Fruit fly (Drosophila melanogaster): ENCODE measurements around the gene mge.

Gene mge

DNA sequence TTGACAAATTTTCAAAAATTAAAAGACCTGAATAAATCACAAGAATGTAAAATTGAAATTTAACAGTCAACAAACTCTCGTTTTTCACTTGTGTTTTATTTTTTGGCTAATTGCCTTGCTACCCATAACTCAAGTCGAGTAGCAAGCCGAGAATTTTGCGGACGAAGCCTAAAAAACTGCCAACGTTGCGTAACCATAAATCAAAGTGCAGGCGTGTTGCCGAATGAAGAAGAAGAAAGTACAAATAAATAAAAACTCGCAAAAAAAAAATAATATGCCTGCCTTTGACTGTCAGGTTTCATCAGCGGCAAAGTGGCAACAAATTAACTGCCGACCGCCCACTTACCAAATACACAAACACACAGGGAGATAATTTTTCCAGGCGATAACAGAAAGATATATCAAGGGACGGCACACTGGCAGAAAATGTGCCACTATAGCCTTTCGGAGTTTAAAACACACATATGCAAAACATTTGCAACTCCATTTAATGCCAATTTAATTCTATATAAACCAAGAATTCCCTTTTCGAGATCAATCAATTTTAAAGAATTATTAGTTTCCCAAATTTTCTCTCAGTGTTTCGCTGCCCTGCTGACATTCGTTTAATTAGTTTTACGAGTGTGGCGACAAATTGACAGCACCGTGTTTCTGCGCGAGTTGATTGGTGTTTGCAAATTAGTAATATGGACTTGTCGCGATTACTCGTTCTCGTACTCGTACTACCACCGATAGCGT is 18.6 kb upstream of the mge start (continued):
- TF ChIP-seq HmgZ (tag; optimal IDR thresholded peaks at IDR 0.05) (peak; percentile 95), CG4730 (GFP tag; IDR thresholded peaks at IDR 0.05) (peak; percentile 83), sens (GFP tag) (peak; percentile 95), Awh (GFP tag; IDR thresholded peaks at IDR 0.05) (peak; percentile 70), CG14710 (tag; optimal IDR thresholded peaks at IDR 0.05) (no peak), CG8281 (tag; optimal IDR thresholded peaks at IDR 0.05) (no peak), BtbVII (GFP tag; optimal IDR thresholded peaks at IDR 0.05) (peak; percentile 89), oc (tag; optimal IDR thresholded peaks at IDR 0.05) (no peak), otp (GFP tag; IDR thresholded peaks at IDR 0.05) (peak; percentile 77; the same call in 2 of the 3 replicates), CG14050 (GFP tag; IDR thresholded peaks at IDR 0.05) (peak; percentile 82), CG2712 (tag; optimal IDR thresholded peaks at IDR 0.05) (peak; percentile 68), CG30431 (GFP tag; optimal IDR thresholded peaks at IDR 0.05) (peak; percentile 62), CG2875 (GFP tag; optimal IDR thresholded peaks at IDR 0.05) (peak; percentile 25), nerfin-2 (GFP tag; IDR thresholded peaks at IDR 0.05; ENCODE audit: partially characterized antibody) (no peak), CG3065 (GFP tag; optimal IDR thresholded peaks at IDR 0.05) (peak; percentile 32), CG6813 (GFP tag; optimal IDR thresholded peaks at IDR 0.05) (peak; percentile 77), HmgD (GFP tag; optimal IDR thresholded peaks at IDR 0.05) (peak; percentile 18), row (GFP tag; IDR thresholded peaks at IDR 0.05) (peak; percentile 95), tio (GFP tag; optimal IDR thresholded peaks at IDR 0.05) (peak; percentile 79), Sry-δ (GFP tag; optimal IDR thresholded peaks at IDR 0.05) (peak; percentile 43), abd-A (tag; optimal IDR thresholded peaks at IDR 0.05) (peak; percentile 16), CG30020 (tag; optimal IDR thresholded peaks at IDR 0.05) (no peak), HLH54F (GFP tag; optimal IDR thresholded peaks at IDR 0.05) (peak; percentile 93), CG12659 (GFP tag; optimal IDR thresholded peaks at IDR 0.05) (peak; percentile 94), CG6683 (GFP tag; optimal IDR thresholded peaks at IDR 0.05) (peak; percentile 77), ems (GFP tag; optimal IDR thresholded peaks at IDR 0.05) (peak; percentile 73), sqz (GFP tag; optimal IDR thresholded peaks at IDR 0.05) (peak; percentile 47), CG11723 (GFP tag; optimal IDR thresholded peaks at IDR 0.05) (peak; percentile 73), CG10274 (GFP tag; optimal IDR thresholded peaks at IDR 0.05) (peak; percentile 65), rib (GFP tag; IDR thresholded peaks at IDR 0.05) (peak; percentile 94), Ets97D (GFP tag; optimal IDR thresholded peaks at IDR 0.05) (peak; percentile 55), CG16813 (GFP tag; IDR thresholded peaks at IDR 0.05; ENCODE audit: partially characterized antibody) (no peak), Eip74EF (GFP tag; optimal IDR thresholded peaks at IDR 0.05) (peak in 1 of 2 experiments; percentile 37), NC2β (GFP tag; optimal IDR thresholded peaks at IDR 0.05) (peak; percentile 74), Bdp1 (GFP tag; optimal IDR thresholded peaks at IDR 0.05) (peak; percentile 79), CG4820 (GFP tag; optimal IDR thresholded peaks at IDR 0.05) (peak; percentile 72), Dfd (GFP tag; optimal IDR thresholded peaks at IDR 0.05) (no peak), pfk (GFP tag; optimal IDR thresholded peaks at IDR 0.05) (no peak), sr (GFP tag; IDR thresholded peaks at IDR 0.05) (0 out of 3 replicates have a peak, but pooled peaks have one; percentile 31), CG4282 (GFP tag; optimal IDR thresholded peaks at IDR 0.05) (peak; percentile 72), unc-4 (GFP tag; IDR thresholded peaks at IDR 0.05; ENCODE audit: partially characterized antibody) (no peak), CG11504 (tag; optimal IDR thresholded peaks at IDR 0.05) (peak; percentile 88), Fer1 (GFP tag; optimal IDR thresholded peaks at IDR 0.05) (peak; percentile 93), CG13424 (tag; optimal IDR thresholded peaks at IDR 0.05) (peak; percentile 90), Oli (tag; optimal IDR thresholded peaks at IDR 0.05) (peak; percentile 87), CG3726 (GFP tag; IDR thresholded peaks at IDR 0.05) (peak; percentile 76; the same call in 2 of the 3 replicates), CG16863 (GFP tag; optimal IDR thresholded peaks at IDR 0.05) (peak; percentile 83), sob (GFP tag; IDR thresholded peaks at IDR 0.05) (peak; percentile 93), CG32532 (GFP tag; IDR thresholded peaks at IDR 0.05) (peak; percentile 92)

Data from whole organism, embryonic.